Fruit fly (Drosophila melanogaster): ENCODE measurements around the gene Tak1.
A peak's percentile ranks its signal among the peaks of the same experiment; 100 is the strongest.

Gene Tak1

dm6 chrX:20511382-20511853 lies 13.3 kb downstream of the Tak1 start, which contains the start of gene CG1812 (continued):
- peak; percentile 47; the same call in 1 of the 2 replicates for TF ChIP-seq Ada2b (GFP tag; IDR thresholded peaks at IDR 0.05)
- TF ChIP-seq Nf-YC (tag; optimal IDR thresholded peaks at IDR 0.05): peak; percentile 18
- no peak for TF ChIP-seq gt (GFP tag; IDR thresholded peaks at IDR 0.05)
- peak; percentile 0 for TF ChIP-seq disco-r (GFP tag; optimal IDR thresholded peaks at IDR 0.05)
- TF ChIP-seq pita (GFP tag; optimal IDR thresholded peaks at IDR 0.05): no peak
- TF ChIP-seq shn (GFP tag; optimal IDR thresholded peaks at IDR 0.05): peak; percentile 60
- TF ChIP-seq ken (GFP tag; IDR thresholded peaks at IDR 0.05): peak; percentile 55; the same call in 1 of the 3 replicates
- no peak for TF ChIP-seq Hr39 (optimal IDR thresholded peaks at IDR 0.05)
- no peak for TF ChIP-seq CG9876 (GFP tag; optimal IDR thresholded peaks at IDR 0.05)
- TF ChIP-seq lilli (GFP tag; optimal IDR thresholded peaks at IDR 0.05): peak; percentile 60
- no peak for TF ChIP-seq oc (tag; optimal IDR thresholded peaks at IDR 0.05)
- TF ChIP-seq exex (tag; optimal IDR thresholded peaks at IDR 0.05): peak; percentile 9
- no peak for TF ChIP-seq NC2β (GFP tag; optimal IDR thresholded peaks at IDR 0.05)
- TF ChIP-seq eve (GFP tag; optimal IDR thresholded peaks at IDR 0.05): no peak
- no peak for TF ChIP-seq CTCF (GFP tag; optimal IDR thresholded peaks at IDR 0.05)
- TF ChIP-seq CG12219 (GFP tag; optimal IDR thresholded peaks at IDR 0.05): peak; percentile 32
- TF ChIP-seq CG1529 (GFP tag; optimal IDR thresholded peaks at IDR 0.05): no peak
- TF ChIP-seq CHES-1-like (GFP tag; optimal IDR thresholded peaks at IDR 0.05): peak; percentile 20
- peak; percentile 65 for TF ChIP-seq slbo (GFP tag; IDR thresholded peaks at IDR 0.05)
- no peak for TF ChIP-seq CG4854 (GFP tag; optimal IDR thresholded peaks at IDR 0.05)
- no peak for TF ChIP-seq CG10654 (GFP tag; optimal IDR thresholded peaks at IDR 0.05)
- TF ChIP-seq hbn (GFP tag; IDR thresholded peaks at IDR 0.05; ENCODE audit: partially characterized antibody): no peak
- no peak for TF ChIP-seq CG2129 (GFP tag; IDR thresholded peaks at IDR 0.05; ENCODE audit: partially characterized antibody)
- peak; percentile 23 for TF ChIP-seq Xbp1 (GFP tag; optimal IDR thresholded peaks at IDR 0.05)
- peak; percentile 60; the same call in 2 of the 3 replicates for TF ChIP-seq ci (GFP tag; IDR thresholded peaks at IDR 0.05)
- TF ChIP-seq D19A (tag; optimal IDR thresholded peaks at IDR 0.05): no peak
- peak; percentile 39 for TF ChIP-seq CG13775 (GFP tag; optimal IDR thresholded peaks at IDR 0.05)
- TF ChIP-seq pho (GFP tag; optimal IDR thresholded peaks at IDR 0.05): no peak
- TF ChIP-seq CG12769 (tag; optimal IDR thresholded peaks at IDR 0.05): peak; percentile 58
- TF ChIP-seq sr (GFP tag; IDR thresholded peaks at IDR 0.05): 0 out of 3 replicates have a peak, but pooled peaks have one; percentile 27
- TF ChIP-seq Trl (optimal IDR thresholded peaks at IDR 0.05): no peak
- TF ChIP-seq Trl (GFP tag; optimal IDR thresholded peaks at IDR 0.05): no peak
- TF ChIP-seq esg (GFP tag; conservative IDR thresholded peaks at IDR 0.05): peak; percentile 29; the same call in 1 of the 2 replicates
- no peak for TF ChIP-seq gro (GFP tag; optimal IDR thresholded peaks at IDR 0.05)
- TF ChIP-seq CG17802 (tag; optimal IDR thresholded peaks at IDR 0.05): no peak
- peak; percentile 50; the same call in 1 of the 2 replicates for TF ChIP-seq CG14014 (GFP tag; IDR thresholded peaks at IDR 0.05)
- no peak for TF ChIP-seq MTF-1 (GFP tag; optimal IDR thresholded peaks at IDR 0.05; ENCODE audit: borderline replicate concordance)
- no peak for TF ChIP-seq CG11085 (GFP tag; IDR thresholded peaks at IDR 0.05)
- no peak for TF ChIP-seq Bdp1 (GFP tag; optimal IDR thresholded peaks at IDR 0.05)
- no peak for TF ChIP-seq CG8359 (GFP tag; optimal IDR thresholded peaks at IDR 0.05; ENCODE audit: borderline replicate concordance)
- TF ChIP-seq phol (tag; optimal IDR thresholded peaks at IDR 0.05): peak; percentile 18
- no peak for TF ChIP-seq ac (GFP tag; optimal IDR thresholded peaks at IDR 0.05)
- TF ChIP-seq Dll (GFP tag; IDR thresholded peaks at IDR 0.05; ENCODE audit: partially characterized antibody): no peak
- TF ChIP-seq mld (GFP tag; IDR thresholded peaks at IDR 0.05; ENCODE audit: partially characterized antibody): no peak
- peak; percentile 30; the same call in 1 of the 2 replicates for TF ChIP-seq CG10321 (GFP tag; IDR thresholded peaks at IDR 0.05)
- peak; percentile 34 for TF ChIP-seq CG11504 (tag; optimal IDR thresholded peaks at IDR 0.05)
- TF ChIP-seq CG7839 (tag; optimal IDR thresholded peaks at IDR 0.05): peak; percentile 34
- TF ChIP-seq CG30431 (GFP tag; optimal IDR thresholded peaks at IDR 0.05): no peak
- TF ChIP-seq HLH54F (GFP tag; optimal IDR thresholded peaks at IDR 0.05): no peak
- no peak for TF ChIP-seq Abd-B (GFP tag; optimal IDR thresholded peaks at IDR 0.05)
- TF ChIP-seq da (GFP tag; optimal IDR thresholded peaks at IDR 0.05): no peak
- no peak for TF ChIP-seq Spps (tag; optimal IDR thresholded peaks at IDR 0.05)
